Worm (Caenorhabditis elegans) whole organism, L4 larva: Measurements from ENCODE around the gene ZK355.8.

Experiments
- D1046.2 ChIP-seq: fragments of 200-800 bp; sonication (Bioruptor generic); IDR thresholded peaks from 2 replicates; pipeline ENCODE4 v1.3.6; 2022; ENCODE audit warnings: missing genetic modification characterization, missing compliant biosample characterization
- F26F4.8 ChIP-seq: fragments of 200-800 bp; sonication (Bioruptor generic); conservative IDR thresholded peaks from 2 replicates; pipeline ENCODE4 v1.3.6; 2022; ENCODE audit warnings: missing genetic modification characterization, missing compliant biosample characterization
- T20F7.1 ChIP-seq: fragments of 200-800 bp; sonication (Bioruptor generic); optimal IDR thresholded peaks from 2 replicates; lab custom pipeline; 2018; ENCODE audit warnings: mild to moderate bottlenecking, missing genetic modification characterization, missing compliant biosample characterization
- T26A8.4 ChIP-seq: fragments of 200-800 bp; sonication (Bioruptor generic); IDR thresholded peaks from 2 replicates; pipeline ENCODE4 v1.3.6; 2022; ENCODE audit warnings: missing genetic modification characterization, missing compliant biosample characterization
- Y48G9A.11 ChIP-seq: fragments of 200-800 bp; sonication (Bioruptor generic); IDR thresholded peaks from 2 replicates; pipeline ENCODE4 v1.3.6; 2022; ENCODE audit warnings: missing genetic modification reagents, missing genetic modification characterization, missing compliant biosample characterization
- Y75B8A.6 ChIP-seq: fragments of 200-800 bp; sonication (Bioruptor generic); IDR thresholded peaks from 2 replicates; pipeline ENCODE4 v1.3.6; 2022; ENCODE audit warnings: missing genetic modification reagents, missing genetic modification characterization, missing compliant biosample characterization
- ZK337.2 ChIP-seq: fragments of 200-800 bp; sonication (Bioruptor generic); IDR thresholded peaks from 2 replicates; pipeline ENCODE4 v1.3.6; 2022; ENCODE audit warnings: missing genetic modification reagents, missing genetic modification characterization, missing compliant biosample characterization
- aha-1 ChIP-seq: fragments of 150-350 bp; peaks from one replicate; lab custom pipeline; 2014; ENCODE audit warnings: missing biosample characterization, missing genetic modification characterization
- aly-2 ChIP-seq: sonication (generic microtip); optimal IDR thresholded peaks from 2 replicates; lab custom pipeline; 2018; ENCODE audit warnings: missing biosample characterization, missing genetic modification characterization
- ama-1 ChIP-seq: fragments of 150-350 bp; optimal IDR thresholded peaks from 2 replicates; lab custom pipeline; 2014; ENCODE audit warnings: inconsistent platforms, mixed read lengths
- arid-1 ChIP-seq: fragments of 200-800 bp; sonication (Bioruptor generic); conservative IDR thresholded peaks from 2 replicates; pipeline ENCODE4 v1.3.6; 2022; ENCODE audit warnings: missing genetic modification reagents, missing genetic modification characterization, missing compliant biosample characterization
- attf-4 ChIP-seq: sonication (generic microtip); optimal IDR thresholded peaks from 3 replicates; lab custom pipeline; 2017; ENCODE audit warnings: missing biosample characterization, missing genetic modification characterization
- ceh-32 ChIP-seq: sonication (generic microtip); optimal IDR thresholded peaks from 2 replicates; lab custom pipeline; 2016; ENCODE audit warnings: mild to moderate bottlenecking, missing genetic modification characterization, missing compliant biosample characterization; ENCODE audit not compliant: poor library complexity
- ceh-44 ChIP-seq: fragments of 200-800 bp; sonication (Bioruptor generic); IDR thresholded peaks from 2 replicates; pipeline ENCODE4 v1.3.6; 2022; ENCODE audit warnings: missing genetic modification reagents, missing genetic modification characterization, missing compliant biosample characterization
- ceh-62 ChIP-seq: sonication (generic microtip); optimal IDR thresholded peaks from 2 replicates; lab custom pipeline; 2017; ENCODE audit warnings: missing biosample characterization, missing genetic modification characterization
- ceh-82 ChIP-seq: sonication (generic microtip); optimal IDR thresholded peaks from 2 replicates; lab custom pipeline; 2017; ENCODE audit warnings: missing biosample characterization, missing genetic modification characterization
- daf-12 ChIP-seq: fragments of 150-350 bp; optimal IDR thresholded peaks from 2 replicates; lab custom pipeline; 2014; ENCODE audit warnings: missing biosample characterization, missing genetic modification reagents, missing genetic modification characterization
- daf-16 ChIP-seq, 3 experiments: sonication (generic microtip); optimal IDR thresholded peaks; 2 replicates each; lab custom pipeline; 2016 to 2017; ENCODE audit warnings: missing genetic modification characterization in 3 of 3, missing genetic modification reagents in 3 of 3, mild to moderate bottlenecking in 2 of 3, missing compliant biosample characterization in 2 of 3, missing biosample characterization in 1 of 3, moderate library complexity in 1 of 3
- daf-19 ChIP-seq: fragments of 200-800 bp; sonication (Bioruptor generic); conservative IDR thresholded peaks from 2 replicates; pipeline ENCODE4 v1.3.6; 2022; ENCODE audit warnings: missing genetic modification characterization, missing compliant biosample characterization
- dmd-6 ChIP-seq: fragments of 200-800 bp; sonication (Bioruptor generic); IDR thresholded peaks from 2 replicates; pipeline ENCODE4 v1.3.6; 2022; ENCODE audit warnings: missing genetic modification reagents, missing genetic modification characterization, missing compliant biosample characterization
- dmd-8 ChIP-seq: fragments of 200-800 bp; sonication (Bioruptor generic); IDR thresholded peaks from 2 replicates; pipeline ENCODE4 v1.3.6; 2022; ENCODE audit warnings: missing genetic modification characterization, missing compliant biosample characterization
- dmd-9 ChIP-seq: fragments of 200-800 bp; sonication (Bioruptor generic); IDR thresholded peaks from 2 replicates; pipeline ENCODE4 v1.3.6; 2022; ENCODE audit warnings: missing genetic modification reagents, missing genetic modification characterization, missing compliant biosample characterization
- duxl-1 ChIP-seq: sonication (generic microtip); optimal IDR thresholded peaks from 2 replicates; lab custom pipeline; 2016; ENCODE audit warnings: mild to moderate bottlenecking, missing genetic modification characterization, moderate library complexity, missing compliant biosample characterization; ENCODE audit not compliant: poor library complexity
- dve-1 ChIP-seq: sonication (generic microtip); optimal IDR thresholded peaks from 2 replicates; lab custom pipeline; 2017; ENCODE audit warnings: antibody characterized with exemption, mild to moderate bottlenecking, missing genetic modification characterization, missing compliant biosample characterization; ENCODE audit not compliant: insufficient read depth
- fos-1 ChIP-seq: fragments of 150-350 bp; optimal IDR thresholded peaks from 2 replicates; lab custom pipeline; 2014; ENCODE audit warnings: missing biosample characterization, missing genetic modification characterization
- hif-1 ChIP-seq, 2 experiments: sonication (generic microtip); optimal IDR thresholded peaks; 2 replicates each; lab custom pipeline; 2016 to 2017; ENCODE audit warnings: missing compliant biosample characterization in 2 of 2, missing genetic modification characterization in 2 of 2, missing genetic modification reagents in 2 of 2, missing genotype in 2 of 2, mild to moderate bottlenecking in 1 of 2
- hlh-30 ChIP-seq: sonication (generic microtip); optimal IDR thresholded peaks from 2 replicates; lab custom pipeline; 2017; ENCODE audit warnings: antibody characterized with exemption, mild to moderate bottlenecking, missing genetic modification characterization, missing compliant biosample characterization; ENCODE audit not compliant: insufficient read depth
- hmg-1.1 ChIP-seq: fragments of 200-800 bp; sonication (Bioruptor generic); IDR thresholded peaks from 2 replicates; pipeline ENCODE4 v1.3.6; 2022; ENCODE audit warnings: missing genetic modification reagents, missing genetic modification characterization, missing compliant biosample characterization
- jun-1 ChIP-seq: fragments of 150-350 bp; optimal IDR thresholded peaks from 2 replicates; lab custom pipeline; 2014; ENCODE audit warnings: missing biosample characterization, missing genetic modification reagents, missing genetic modification characterization
- lim-7 ChIP-seq: fragments of 200-800 bp; sonication (Bioruptor generic); IDR thresholded peaks from 2 replicates; pipeline ENCODE4 v1.3.6; 2022; ENCODE audit warnings: missing genetic modification characterization, missing compliant biosample characterization
- lin-39 ChIP-seq: fragments of 150-350 bp; optimal IDR thresholded peaks from 2 replicates; lab custom pipeline; 2014; ENCODE audit warnings: missing biosample characterization, missing genetic modification reagents, missing genetic modification characterization
- madf-9 ChIP-seq: fragments of 200-800 bp; sonication (Bioruptor generic); conservative IDR thresholded peaks from 2 replicates; pipeline ENCODE4 v1.3.6; 2022; ENCODE audit warnings: missing genetic modification reagents, missing genetic modification characterization, missing compliant biosample characterization
- nhr-10 ChIP-seq: fragments of 150-350 bp; optimal IDR thresholded peaks from 2 replicates; lab custom pipeline; 2014; ENCODE audit warnings: missing biosample characterization, missing genetic modification characterization
- nhr-25 ChIP-seq: sonication (generic microtip); optimal IDR thresholded peaks from 2 replicates; lab custom pipeline; 2017; ENCODE audit warnings: missing genetic modification characterization, mild to moderate bottlenecking, missing compliant biosample characterization, antibody characterized with exemption, moderate library complexity, borderline replicate concordance; ENCODE audit not compliant: insufficient read depth
- nhr-41 ChIP-seq: fragments of 200-800 bp; sonication (Bioruptor generic); IDR thresholded peaks from 2 replicates; pipeline ENCODE4 v1.3.6; 2022; ENCODE audit warnings: missing genetic modification reagents, missing genetic modification characterization, missing compliant biosample characterization
- nhr-42 ChIP-seq: fragments of 200-800 bp; sonication (Bioruptor generic); IDR thresholded peaks from 2 replicates; pipeline ENCODE4 v1.3.6; 2022; ENCODE audit warnings: missing genetic modification characterization, missing compliant biosample characterization
- nhr-6 ChIP-seq: fragments of 150-350 bp; optimal IDR thresholded peaks from 2 replicates; lab custom pipeline; 2014; ENCODE audit warnings: missing biosample characterization, missing genetic modification characterization
- nhr-77 ChIP-seq: fragments of 150-350 bp; optimal IDR thresholded peaks from 2 replicates; lab custom pipeline; 2014; ENCODE audit warnings: missing biosample characterization, missing genetic modification characterization
- php-3 ChIP-seq: fragments of 200-800 bp; sonication (Bioruptor generic); IDR thresholded peaks from 2 replicates; pipeline ENCODE4 v1.3.6; 2022; ENCODE audit warnings: missing genetic modification reagents, missing genetic modification characterization, missing compliant biosample characterization
- pqm-1 ChIP-seq: sonication (generic microtip); optimal IDR thresholded peaks from 2 replicates; lab custom pipeline; 2017; ENCODE audit warnings: missing biosample characterization, missing genetic modification characterization
- set-16 ChIP-seq: fragments of 200-800 bp; sonication (Bioruptor generic); IDR thresholded peaks from 2 replicates; pipeline ENCODE4 v1.3.6; 2022; ENCODE audit warnings: missing genetic modification reagents, missing genetic modification characterization, missing compliant biosample characterization
- skn-1 ChIP-seq: fragments of 150-350 bp; optimal IDR thresholded peaks from 2 replicates; lab custom pipeline; 2014; ENCODE audit warnings: missing biosample characterization, missing genetic modification characterization
- spr-3 ChIP-seq: fragments of 200-800 bp; sonication (Bioruptor generic); optimal IDR thresholded peaks from 2 replicates; lab custom pipeline; 2018; ENCODE audit warnings: mild to moderate bottlenecking, missing genetic modification characterization, missing compliant biosample characterization
- unc-130 ChIP-seq: sonication (generic microtip); optimal IDR thresholded peaks from 2 replicates; lab custom pipeline; 2016; ENCODE audit warnings: missing genetic modification reagents, missing genetic modification characterization, missing compliant biosample characterization
- unc-39 ChIP-seq: sonication (generic microtip); optimal IDR thresholded peaks from 2 replicates; lab custom pipeline; 2017; ENCODE audit warnings: missing biosample characterization, missing genetic modification characterization
- unc-62 ChIP-seq, 3 experiments: fragments of 150-350 bp in 1 of 3; sonication (generic microtip); optimal IDR thresholded peaks in 2 of 3; peaks in 1 of 3; 1 replicate in 1 of 3; 2 replicates in 2 of 3; lab custom pipeline; 2014 to 2017; ENCODE audit warnings: missing biosample characterization in 3 of 3, missing genetic modification characterization in 3 of 3, missing genetic modification reagents in 3 of 3, missing genotype in 1 of 3
- zag-1 ChIP-seq: fragments of 150-350 bp; optimal IDR thresholded peaks from 2 replicates; lab custom pipeline; 2014; ENCODE audit warnings: missing biosample characterization, missing genetic modification characterization

ZK355.8 gene

ce11 chrII:2920234-2920633, 7.4 kb upstream of the ZK355.8 start:
- no peak for TF ChIP-seq madf-9 (GFP tag; lab: Robert Waterston, UW)
- peak; percentile 7 for TF ChIP-seq aha-1 (tag; lab: Kevin White, UChicago)
- peak; percentile 94 for TF ChIP-seq set-16
- TF ChIP-seq nhr-6 (tag; lab: Kevin White, UChicago) = no peak

- peak; percentile 67; the same call in 1 of the 2 replicates for TF ChIP-seq arid-1 (GFP tag; lab: Robert Waterston, UW)
- peak; percentile 53 for TF ChIP-seq php-3 (GFP tag; lab: Robert Waterston, UW)
- no peak for TF ChIP-seq dmd-9 (GFP tag; lab: Robert Waterston, UW)
- TF ChIP-seq nhr-42 = no peak
- TF ChIP-seq dve-1 (tag; lab: Kevin White, UChicago) = peak; percentile 59
- no peak for TF ChIP-seq fos-1 (tag; lab: Kevin White, UChicago)
- TF ChIP-seq D1046.2 (GFP tag; lab: Robert Waterston, UW) = no peak
- peak; percentile 45 for TF ChIP-seq ama-1
- TF ChIP-seq lin-39 (tag; lab: Kevin White, UChicago) = no peak
- 0 out of 2 replicates have a peak, but pooled peaks have one; percentile 11 for TF ChIP-seq T26A8.4 (GFP tag; lab: Robert Waterston, UW)
- no peak for TF ChIP-seq zag-1 (tag; lab: Kevin White, UChicago)
- no peak for TF ChIP-seq nhr-10 (tag; lab: Kevin White, UChicago)
- TF ChIP-seq ceh-32 (tag; lab: Kevin White, UChicago) = no peak
- TF ChIP-seq nhr-41 (GFP tag; lab: Robert Waterston, UW) = no peak
- no peak for TF ChIP-seq ZK337.2 (GFP tag; lab: Robert Waterston, UW)
- no peak for TF ChIP-seq spr-3 (GFP tag; lab: Kevin White, UChicago)
- TF ChIP-seq nhr-77 = no peak
- peak; percentile 43 for TF ChIP-seq duxl-1
- peak; percentile 64 for TF ChIP-seq unc-130
- peak; percentile 4 to 40 for TF ChIP-seq daf-16 (GFP tag; optimal IDR thresholded peaks at IDR 0.05; lab: Kevin White, UChicago)
- TF ChIP-seq daf-16 (tag; optimal IDR thresholded peaks at IDR 0.05; lab: Kevin White, UChicago) = peak; percentile 58
- no peak for TF ChIP-seq ceh-62 (tag; lab: Kevin White, UChicago)
- no peak for TF ChIP-seq daf-12 (tag; lab: Kevin White, UChicago)
- TF ChIP-seq set-16 = no peak
- TF ChIP-seq daf-19 (GFP tag; lab: Robert Waterston, UW) = no peak
- TF ChIP-seq ceh-82 (tag; lab: Kevin White, UChicago) = no peak
- TF ChIP-seq jun-1 (tag; lab: Kevin White, UChicago) = no peak
- no peak for TF ChIP-seq F26F4.8 (GFP tag; lab: Robert Waterston, UW)
- peak in 1 of 2 experiments; percentile 7 for TF ChIP-seq hif-1 (tag; optimal IDR thresholded peaks at IDR 0.05; lab: Kevin White, UChicago)
- TF ChIP-seq T20F7.1 = no peak
- TF ChIP-seq dmd-6 (GFP tag; lab: Robert Waterston, UW) = peak; percentile 49
- TF ChIP-seq skn-1 = no peak
- no peak for TF ChIP-seq attf-4 (tag; lab: Kevin White, UChicago)
- no peak for TF ChIP-seq nhr-25 (tag; lab: Kevin White, UChicago)
- peak; percentile 97 for TF ChIP-seq hlh-30 (tag; lab: Kevin White, UChicago)
- no peak for TF ChIP-seq Y48G9A.11
- no peak for TF ChIP-seq aly-2
- TF ChIP-seq unc-62 (GFP tag; optimal IDR thresholded peaks at IDR 0.05 in 1 of 2; lab: Kevin White, UChicago) = peak in 1 of 2 experiments; percentile 87
- no peak for TF ChIP-seq unc-62 (tag; optimal IDR thresholded peaks at IDR 0.05; lab: Kevin White, UChicago)
- no peak for TF ChIP-seq dmd-8 (GFP tag; lab: Robert Waterston, UW)
- TF ChIP-seq madf-9 (GFP tag; lab: Robert Waterston, UW) = no peak
- no peak for TF ChIP-seq pqm-1
- no peak for TF ChIP-seq ceh-44 (GFP tag; lab: Robert Waterston, UW)
- TF ChIP-seq unc-39 (tag; lab: Kevin White, UChicago) = no peak
- no peak for TF ChIP-seq lim-7 (GFP tag; lab: Robert Waterston, UW)
- peak; percentile 79 for TF ChIP-seq hmg-1.1 (GFP tag; lab: Robert Waterston, UW)
- TF ChIP-seq Y75B8A.6 (GFP tag; lab: Robert Waterston, UW) = no peak
Measured at ce11 chrII:2920817-2921458, 6.7 kb upstream of the ZK355.8 start.
